Worm (Caenorhabditis elegans): ENCODE measurements around the gene clp-10.

clp-10 gene

DNA sequence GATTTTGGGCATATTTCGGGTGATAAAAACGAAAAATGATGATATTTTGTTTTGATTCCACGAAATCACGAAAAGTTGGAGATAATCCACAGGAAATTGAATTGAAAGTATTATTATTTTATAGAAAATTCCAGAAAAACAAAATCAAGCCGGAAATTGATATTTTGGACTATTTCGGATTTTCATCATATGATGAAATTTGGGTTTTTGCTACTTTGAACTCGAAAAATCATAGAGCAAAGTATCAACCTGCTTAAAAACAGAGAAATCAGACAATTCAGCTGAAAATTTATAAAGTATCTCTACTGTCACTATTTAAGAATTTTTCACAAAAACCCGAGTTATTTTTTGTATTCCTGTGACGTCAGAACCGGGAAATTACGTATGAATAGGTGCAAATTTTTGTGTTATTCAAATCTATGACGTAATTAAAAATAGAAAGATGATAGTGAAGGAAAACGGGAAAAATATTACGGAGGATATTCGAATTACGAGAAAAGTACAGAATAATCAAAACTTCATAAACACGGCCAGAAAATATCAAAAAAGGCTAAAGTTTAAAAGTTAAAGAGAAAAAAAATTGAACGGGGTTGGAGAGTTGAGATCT lies 10.6 kb downstream of the clp-10 start (continued):
- TF ChIP-seq lin-35 (GFP tag; optimal IDR thresholded peaks at IDR 0.05): no peak
- TF ChIP-seq pax-3 (tag; optimal IDR thresholded peaks at IDR 0.05): no peak

DNA sequence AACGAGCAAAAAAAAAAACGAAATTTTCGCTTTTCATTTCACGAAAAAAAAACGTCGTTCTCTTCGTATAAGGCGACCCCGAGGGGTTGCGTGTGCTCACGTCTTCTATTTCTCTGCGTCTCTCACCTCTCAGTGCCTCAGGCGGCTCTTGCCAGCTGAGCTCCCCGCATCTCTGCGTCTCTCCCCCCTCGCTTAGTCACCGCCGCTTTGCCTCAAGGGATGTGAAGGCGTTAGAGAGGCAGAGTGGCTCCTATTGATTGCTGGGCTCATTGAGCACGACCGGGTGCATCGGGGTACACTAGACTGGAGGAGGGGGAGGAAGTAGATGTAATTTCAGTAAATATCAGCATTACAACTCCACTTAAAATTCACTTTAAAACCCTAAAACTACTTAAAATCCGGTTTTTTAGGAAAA lies 12.4 kb downstream of the clp-10 start:
- no peak for TF ChIP-seq nhr-11 (tag; optimal IDR thresholded peaks at IDR 0.05)
- no peak for TF ChIP-seq C16A3.4 (tag; optimal IDR thresholded peaks at IDR 0.05)
- TF ChIP-seq pax-3 (tag; optimal IDR thresholded peaks at IDR 0.05): peak; percentile 21
- TF ChIP-seq lin-14 (GFP tag; optimal IDR thresholded peaks at IDR 0.05): peak; percentile 94
- peak in 1 of 2 experiments; percentile 56 for TF ChIP-seq lin-35 (GFP tag; optimal IDR thresholded peaks at IDR 0.05)
- no peak for TF ChIP-seq pag-3 (tag; optimal IDR thresholded peaks at IDR 0.05; ENCODE audit: borderline replicate concordance, insufficient read depth)
- no peak for TF ChIP-seq C04F5.9 (tag; optimal IDR thresholded peaks at IDR 0.05)
- no peak for TF ChIP-seq egl-27 (tag; optimal IDR thresholded peaks at IDR 0.05)
- peak; percentile 43 for TF ChIP-seq skn-1 (tag; optimal IDR thresholded peaks at IDR 0.05)
- peak; percentile 61; the same call in 1 of the 2 replicates for TF ChIP-seq mab-9 (GFP tag; IDR thresholded peaks at IDR 0.05)
- TF ChIP-seq grh-1 (GFP tag; IDR thresholded peaks at IDR 0.05): no peak
- no peak for TF ChIP-seq nhr-84 (tag; optimal IDR thresholded peaks at IDR 0.05)
- TF ChIP-seq blmp-1 (tag; optimal IDR thresholded peaks at IDR 0.05): no peak
- TF ChIP-seq xbp-1 (tag; optimal IDR thresholded peaks at IDR 0.05): peak; percentile 52
- TF ChIP-seq tlp-1 (tag; optimal IDR thresholded peaks at IDR 0.05): no peak
- no peak for TF ChIP-seq lin-15B (tag; optimal IDR thresholded peaks at IDR 0.05)
- no peak for TF ChIP-seq aha-1 (tag; optimal IDR thresholded peaks at IDR 0.05)
- no peak for TF ChIP-seq unc-30 (tag; optimal IDR thresholded peaks at IDR 0.05)
- no peak for TF ChIP-seq unc-98 (GFP tag; IDR thresholded peaks at IDR 0.05)
- TF ChIP-seq dpl-1 (GFP tag; optimal IDR thresholded peaks at IDR 0.05): peak; percentile 5 to 36 (median 23)
- peak; percentile 84 for TF ChIP-seq nhr-71 (tag; optimal IDR thresholded peaks at IDR 0.05)
- peak; percentile 43 for TF ChIP-seq fos-1 (tag; optimal IDR thresholded peaks at IDR 0.05)
- TF ChIP-seq fkh-8 (tag; optimal IDR thresholded peaks at IDR 0.05): peak; percentile 79
- no peak for TF ChIP-seq ceh-63 (GFP tag; optimal IDR thresholded peaks at IDR 0.05)
- peak; percentile 85 for TF ChIP-seq egl-13 (tag; optimal IDR thresholded peaks at IDR 0.05)
- no peak for TF ChIP-seq efl-3 (GFP tag; optimal IDR thresholded peaks at IDR 0.05)
- peak; percentile 66 for TF ChIP-seq dsc-1 (tag; optimal IDR thresholded peaks at IDR 0.05)
- TF ChIP-seq sup-37 (GFP tag; optimal IDR thresholded peaks at IDR 0.05): no peak
- no peak for TF ChIP-seq nhr-90 (tag; optimal IDR thresholded peaks at IDR 0.05; ENCODE audit: poor library complexity)
- TF ChIP-seq sox-4 (tag; optimal IDR thresholded peaks at IDR 0.05): peak; percentile 74
- peak; percentile 84 for TF ChIP-seq nhr-47 (tag; optimal IDR thresholded peaks at IDR 0.05)
- peak; percentile 37 for TF ChIP-seq ztf-4 (tag; optimal IDR thresholded peaks at IDR 0.05)
- peak in 1 of 2 experiments; percentile 65 for TF ChIP-seq ztf-11 (tag; optimal IDR thresholded peaks at IDR 0.05)
- TF ChIP-seq unc-86 (tag; optimal IDR thresholded peaks at IDR 0.05): peak; percentile 78
- TF ChIP-seq nhr-19 (GFP tag; conservative IDR thresholded peaks at IDR 0.05): no peak
- peak in 1 of 2 experiments; percentile 13 for TF ChIP-seq mdl-1 (tag; optimal IDR thresholded peaks at IDR 0.05)
- TF ChIP-seq zag-1 (tag; optimal IDR thresholded peaks at IDR 0.05): peak; percentile 18
- peak; percentile 70 for TF ChIP-seq jun-1 (tag; optimal IDR thresholded peaks at IDR 0.05)
- TF ChIP-seq ceh-90 (tag; optimal IDR thresholded peaks at IDR 0.05): no peak
- TF ChIP-seq unc-62 (GFP tag; optimal IDR thresholded peaks at IDR 0.05): no peak
- TF ChIP-seq snu-23 (GFP tag; optimal IDR thresholded peaks at IDR 0.05): peak; percentile 60
- peak; percentile 91 for TF ChIP-seq fkh-10 (GFP tag; optimal IDR thresholded peaks at IDR 0.05)
- TF ChIP-seq rnt-1 (tag; optimal IDR thresholded peaks at IDR 0.05): peak; percentile 61
- TF ChIP-seq mep-1 (tag; optimal IDR thresholded peaks at IDR 0.05): peak; percentile 20
- TF ChIP-seq vab-15 (tag; optimal IDR thresholded peaks at IDR 0.05): no peak
- no peak for TF ChIP-seq aly-2 (tag; optimal IDR thresholded peaks at IDR 0.05)
- TF ChIP-seq nhr-28 (tag; optimal IDR thresholded peaks at IDR 0.05): no peak
- TF ChIP-seq mef-2 (tag; optimal IDR thresholded peaks at IDR 0.05): no peak
- peak; percentile 78 for TF ChIP-seq swsn-7 (tag; optimal IDR thresholded peaks at IDR 0.05)
- TF ChIP-seq F16B12.6 (tag; optimal IDR thresholded peaks at IDR 0.05): no peak

All from whole organism, L1 larva.